Fruit fly (Drosophila melanogaster) whole organism, embryonic: Measurements from ENCODE around the gene Cnep1r2.

Experiments
- Ada2b ChIP-seq: fragments of 200-800 bp; sonication (Bioruptor generic); IDR thresholded peaks from 2 replicates; pipeline ENCODE4 v1.3.6; 2022; ENCODE audit warnings: missing biosample characterization, missing genetic modification characterization
- BtbVII ChIP-seq: fragments of 200-800 bp; sonication (Bioruptor generic); optimal IDR thresholded peaks from 3 replicates; lab custom pipeline; 2017; ENCODE audit warnings: missing biosample characterization, mild to moderate bottlenecking, missing genetic modification characterization
- C15 ChIP-seq: fragments of 200-800 bp; sonication (Bioruptor generic); IDR thresholded peaks from 3 replicates; pipeline ENCODE4 v1.3.6; 2022; ENCODE audit warnings: missing biosample characterization, missing genetic modification characterization
- CG10274 ChIP-seq: fragments of 200-800 bp; sonication (Bioruptor generic); optimal IDR thresholded peaks from 3 replicates; lab custom pipeline; 2017; ENCODE audit warnings: missing biosample characterization, mild to moderate bottlenecking, missing genetic modification characterization
- CG11560 ChIP-seq: fragments of 200-800 bp; sonication (Bioruptor generic); IDR thresholded peaks from 3 replicates; pipeline ENCODE4 v1.3.6; 2022; ENCODE audit warnings: missing biosample characterization, missing genetic modification characterization
- CG12744 ChIP-seq: fragments of 200-800 bp; sonication (Bioruptor generic); optimal IDR thresholded peaks from 2 replicates; lab custom pipeline; 2016; ENCODE audit warnings: missing biosample characterization, missing genetic modification characterization
- CG13287 ChIP-seq: fragments of 200-800 bp; sonication (Bioruptor generic); IDR thresholded peaks from 2 replicates; pipeline ENCODE4 v1.3.6; 2022; ENCODE audit warnings: missing biosample characterization, missing genetic modification characterization; ENCODE audit not compliant: partially characterized antibody
- CG14441 ChIP-seq: fragments of 200-800 bp; sonication (Bioruptor generic); IDR thresholded peaks from 2 replicates; pipeline ENCODE4 v1.3.6; 2022; ENCODE audit warnings: missing biosample characterization, missing genetic modification characterization
- CG18476 ChIP-seq: fragments of 200-800 bp; sonication (Bioruptor generic); optimal IDR thresholded peaks from 2 replicates; lab custom pipeline; 2016; ENCODE audit warnings: missing biosample characterization, mild to moderate bottlenecking, missing genetic modification characterization
- CG3281 ChIP-seq: fragments of 200-800 bp; sonication (Bioruptor generic); optimal IDR thresholded peaks from 3 replicates; lab custom pipeline; 2017; ENCODE audit warnings: missing biosample characterization, mild to moderate bottlenecking, missing genetic modification characterization
- CG3407 ChIP-seq: fragments of 200-800 bp; sonication (Bioruptor generic); optimal IDR thresholded peaks from 2 replicates; lab custom pipeline; 2018; ENCODE audit warnings: missing biosample characterization, mild to moderate bottlenecking, missing genetic modification characterization
- CG34422 ChIP-seq: fragments of 200-800 bp; sonication (Bioruptor generic); IDR thresholded peaks from 3 replicates; pipeline ENCODE4 v1.3.6; 2022; ENCODE audit warnings: missing biosample characterization, missing genetic modification characterization
- CG4730 ChIP-seq: fragments of 200-800 bp; sonication (Bioruptor generic); IDR thresholded peaks from 2 replicates; pipeline ENCODE4 v1.3.6; 2022; ENCODE audit warnings: missing biosample characterization, missing genetic modification characterization
- CG6272 ChIP-seq: fragments of 200-800 bp; sonication (Bioruptor generic); IDR thresholded peaks from 2 replicates; pipeline ENCODE4 v1.3.6; 2022; ENCODE audit warnings: missing biosample characterization, missing genetic modification characterization
- CG6689 ChIP-seq: fragments of 200-800 bp; sonication (Bioruptor generic); IDR thresholded peaks from 2 replicates; pipeline ENCODE4 v1.3.6; 2022; ENCODE audit warnings: missing biosample characterization, missing genetic modification characterization
- CG6791 ChIP-seq: fragments of 200-800 bp; sonication (Bioruptor generic); IDR thresholded peaks from 3 replicates; pipeline ENCODE4 v1.3.6; 2022; ENCODE audit warnings: missing biosample characterization, missing genetic modification characterization; ENCODE audit not compliant: partially characterized antibody
- CG8290 ChIP-seq, 3 experiments: fragments of 200-800 bp; sonication (Bioruptor generic); optimal IDR thresholded peaks; 2 replicates each; lab custom pipeline; 2016 to 2019; ENCODE audit warnings: missing biosample characterization in 3 of 3, missing genetic modification characterization in 3 of 3, mild to moderate bottlenecking in 2 of 3, moderate library complexity in 1 of 3
- CG8359 ChIP-seq: fragments of 200-800 bp; sonication (Bioruptor generic); optimal IDR thresholded peaks from 2 replicates; lab custom pipeline; 2017; ENCODE audit warnings: missing biosample characterization, mild to moderate bottlenecking, missing genetic modification characterization, borderline replicate concordance
- CG9932 ChIP-seq: fragments of 200-800 bp; sonication (Bioruptor generic); IDR thresholded peaks from 2 replicates; pipeline ENCODE4 v1.3.6; 2022; ENCODE audit warnings: missing biosample characterization, missing genetic modification characterization
- Camta ChIP-seq: fragments of 200-800 bp; sonication (Bioruptor generic); optimal IDR thresholded peaks from 2 replicates; lab custom pipeline; 2016; ENCODE audit warnings: missing biosample characterization, missing genetic modification characterization
- CrebB ChIP-seq: fragments of 200-800 bp; sonication (Bioruptor generic); optimal IDR thresholded peaks from 3 replicates; lab custom pipeline; 2018; ENCODE audit warnings: missing biosample characterization, mild to moderate bottlenecking, missing genetic modification characterization
- Dp ChIP-seq: fragments of 200-800 bp; sonication (Bioruptor generic); optimal IDR thresholded peaks from 2 replicates; lab custom pipeline; 2018; ENCODE audit warnings: missing biosample characterization, mild to moderate bottlenecking, missing genetic modification characterization, moderate library complexity
- Eip74EF ChIP-seq, 2 experiments: fragments of 200-800 bp in 1 of 2; fragments of >200 bp in 1 of 2; sonication (Bioruptor generic) in 1 of 2; optimal IDR thresholded peaks; 2 replicates each; lab custom pipeline; 2017 to 2019; ENCODE audit warnings: missing biosample characterization in 2 of 2, missing genetic modification characterization in 2 of 2, mild to moderate bottlenecking in 1 of 2, moderate library complexity in 1 of 2
- Fer2 ChIP-seq: fragments of 200-800 bp; sonication (Bioruptor generic); optimal IDR thresholded peaks from 2 replicates; lab custom pipeline; 2018; ENCODE audit warnings: missing biosample characterization, mild to moderate bottlenecking, missing genetic modification characterization, moderate library complexity
- H15 ChIP-seq: fragments of 200-800 bp; sonication (Bioruptor generic); IDR thresholded peaks from 3 replicates; pipeline ENCODE4 v1.3.6; 2022; ENCODE audit warnings: missing biosample characterization, missing genetic modification characterization
- Hmx ChIP-seq: fragments of 200-800 bp; sonication (Bioruptor generic); optimal IDR thresholded peaks from 2 replicates; lab custom pipeline; 2016; ENCODE audit warnings: missing biosample characterization, missing genetic modification characterization
- Mes4 ChIP-seq: fragments of 200-800 bp; sonication (Bioruptor generic); optimal IDR thresholded peaks from 2 replicates; lab custom pipeline; 2016; ENCODE audit warnings: missing biosample characterization, missing genetic modification characterization
- Ptx1 ChIP-seq: fragments of 200-800 bp; sonication (Bioruptor generic); IDR thresholded peaks from 2 replicates; pipeline ENCODE4 v1.3.6; 2022; ENCODE audit warnings: missing biosample characterization, missing genetic modification characterization
- Rx ChIP-seq: fragments of 200-800 bp; sonication (Bioruptor generic); IDR thresholded peaks from 2 replicates; pipeline ENCODE4 v1.3.6; 2022; ENCODE audit warnings: missing biosample characterization, missing genetic modification characterization
- TFAM ChIP-seq: fragments of 200-800 bp; sonication (Bioruptor generic); optimal IDR thresholded peaks from 2 replicates; lab custom pipeline; 2017; ENCODE audit warnings: missing biosample characterization, missing genetic modification characterization, inconsistent platforms
- bigmax ChIP-seq: fragments of 200-800 bp; sonication (Bioruptor generic); optimal IDR thresholded peaks from 2 replicates; lab custom pipeline; 2018; ENCODE audit warnings: missing biosample characterization, mild to moderate bottlenecking, missing genetic modification characterization
- bowl ChIP-seq: fragments of 200-800 bp; sonication (Bioruptor generic); IDR thresholded peaks from 2 replicates; pipeline ENCODE4 v1.3.6; 2022; ENCODE audit warnings: missing biosample characterization, missing genetic modification characterization
- cas ChIP-seq: fragments of 200-800 bp; sonication (Bioruptor generic); IDR thresholded peaks from 2 replicates; pipeline ENCODE4 v1.3.6; 2022; ENCODE audit warnings: missing biosample characterization, missing genetic modification characterization
- cg ChIP-seq: fragments of 200-800 bp; sonication (Bioruptor generic); optimal IDR thresholded peaks from 3 replicates; lab custom pipeline; 2019; ENCODE audit warnings: missing biosample characterization, mild to moderate bottlenecking, missing genetic modification characterization, moderate library complexity
- cwo ChIP-seq: fragments of 200-800 bp; sonication (Bioruptor generic); optimal IDR thresholded peaks from 3 replicates; lab custom pipeline; 2017; ENCODE audit warnings: missing biosample characterization, missing genetic modification characterization, mild to moderate bottlenecking, moderate library complexity, missing genetic modification reagents
- ewg ChIP-seq: fragments of 200-800 bp; sonication (Bioruptor generic); optimal IDR thresholded peaks from 3 replicates; lab custom pipeline; 2017; ENCODE audit warnings: mild to moderate bottlenecking, missing biosample characterization, missing genetic modification reagents, missing genetic modification characterization
- fd3F ChIP-seq: fragments of 200-800 bp; sonication (Bioruptor generic); optimal IDR thresholded peaks from 2 replicates; lab custom pipeline; 2018; ENCODE audit warnings: missing biosample characterization, mild to moderate bottlenecking, missing genetic modification characterization, moderate library complexity
- gcm ChIP-seq: fragments of 200-800 bp; sonication (Bioruptor generic); optimal IDR thresholded peaks from 2 replicates; lab custom pipeline; 2019; ENCODE audit warnings: missing biosample characterization, mild to moderate bottlenecking, missing genetic modification characterization, moderate library complexity
- gfzf ChIP-seq: fragments of 200-800 bp; sonication (Bioruptor generic); optimal IDR thresholded peaks from 2 replicates; lab custom pipeline; 2016; ENCODE audit warnings: missing biosample characterization, mild to moderate bottlenecking, missing genetic modification characterization, moderate library complexity
- ind ChIP-seq: fragments of 200-800 bp; sonication (Bioruptor generic); optimal IDR thresholded peaks from 3 replicates; lab custom pipeline; 2016; ENCODE audit warnings: missing biosample characterization, missing genetic modification characterization
- kni ChIP-seq: fragments of 200-800 bp; sonication (Bioruptor generic); optimal IDR thresholded peaks from 3 replicates; lab custom pipeline; 2017; ENCODE audit warnings: mild to moderate bottlenecking, missing biosample characterization, missing genetic modification reagents, missing genetic modification characterization
- org-1 ChIP-seq: fragments of 200-800 bp; sonication (Bioruptor generic); optimal IDR thresholded peaks from 2 replicates; lab custom pipeline; 2017; ENCODE audit warnings: missing biosample characterization, missing genetic modification characterization
- psq ChIP-seq: fragments of 200-800 bp; sonication (Bioruptor generic); optimal IDR thresholded peaks from 2 replicates; lab custom pipeline; 2017; ENCODE audit warnings: missing biosample characterization, missing genetic modification characterization
- repo ChIP-seq: fragments of 200-800 bp; sonication (Bioruptor generic); optimal IDR thresholded peaks from 2 replicates; lab custom pipeline; 2016; ENCODE audit warnings: missing biosample characterization, missing genetic modification characterization
- rib ChIP-seq: fragments of 200-800 bp; sonication (Bioruptor generic); IDR thresholded peaks from 2 replicates; pipeline ENCODE4 v1.3.6; 2022; ENCODE audit warnings: missing biosample characterization, missing genetic modification characterization
- schlank ChIP-seq: fragments of 200-800 bp; sonication (Bioruptor generic); optimal IDR thresholded peaks from 2 replicates; lab custom pipeline; 2018; ENCODE audit warnings: missing biosample characterization, mild to moderate bottlenecking, missing genetic modification characterization
- slbo ChIP-seq: fragments of 200-800 bp; sonication (Bioruptor generic); IDR thresholded peaks from 2 replicates; pipeline ENCODE4 v1.3.6; 2022; ENCODE audit warnings: missing biosample characterization, missing genetic modification characterization
- sna ChIP-seq: fragments of 200-800 bp; sonication (Bioruptor generic); IDR thresholded peaks from 2 replicates; pipeline ENCODE4 v1.3.6; 2022; ENCODE audit warnings: missing biosample characterization, missing genetic modification characterization; ENCODE audit not compliant: partially characterized antibody
- toy ChIP-seq: fragments of 200-800 bp; sonication (Bioruptor generic); IDR thresholded peaks from 2 replicates; pipeline ENCODE4 v1.3.6; 2022; ENCODE audit warnings: missing biosample characterization, missing genetic modification characterization

Gene Cnep1r2

DNA sequence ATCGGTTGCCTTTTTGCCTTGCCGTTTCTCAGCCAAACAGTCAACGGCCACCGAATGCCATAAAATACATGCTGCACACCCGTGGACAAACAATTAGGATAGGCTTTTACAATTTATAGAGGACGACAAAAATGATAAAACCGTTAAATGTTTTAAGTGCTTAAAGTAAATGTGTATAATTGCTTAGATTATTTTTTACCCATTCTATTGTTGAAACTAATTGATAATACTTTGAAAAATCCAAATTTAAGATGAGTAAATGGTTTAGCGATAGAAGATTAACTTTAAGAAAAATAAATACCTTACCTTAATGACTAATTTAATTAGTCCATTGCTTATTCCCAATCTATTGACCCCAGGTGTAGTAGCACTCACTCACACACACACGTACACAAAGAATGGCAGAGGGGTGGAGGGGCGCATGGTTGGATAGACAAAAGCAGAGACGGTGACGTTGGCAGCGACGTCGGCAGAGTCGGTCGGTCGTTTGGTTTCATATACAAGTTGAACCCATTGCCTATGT lies 40.7 kb downstream of the Cnep1r2 start (continued):
- TF ChIP-seq gcm (GFP tag; lab: Kevin White, UChicago) (peak; percentile 98), gfzf (no peak), Ptx1 (GFP tag; lab: Robert Waterston, UW) (peak; percentile 95), CG6689 (GFP tag; lab: Robert Waterston, UW) (peak; percentile 96), TFAM (GFP tag; lab: Kevin White, UChicago) (peak; percentile 65), CG34422 (peak; percentile 94), CG9932 (GFP tag; lab: Robert Waterston, UW) (peak; percentile 87), CG8359 (GFP tag; lab: Kevin White, UChicago) (peak; percentile 81), CG6791 (GFP tag; lab: Robert Waterston, UW) (no peak), sna (GFP tag; lab: Robert Waterston, UW) (no peak), CrebB (tag; lab: Kevin White, UChicago) (peak; percentile 90), toy (GFP tag; lab: Robert Waterston, UW) (peak; percentile 88), Camta (GFP tag; lab: Kevin White, UChicago) (peak; percentile 87), cg (GFP tag; lab: Kevin White, UChicago) (peak; percentile 90), CG4730 (GFP tag; lab: Robert Waterston, UW) (peak; percentile 90), repo (GFP tag; lab: Kevin White, UChicago) (peak; percentile 81), org-1 (GFP tag; lab: Kevin White, UChicago) (peak; percentile 98), H15 (GFP tag; lab: Robert Waterston, UW) (peak; percentile 81), Rx (GFP tag; lab: Robert Waterston, UW) (peak; percentile 48; the same call in 1 of the 2 replicates), Ada2b (GFP tag; lab: Robert Waterston, UW) (peak; percentile 90), C15 (peak; percentile 74; the same call in 2 of the 3 replicates), psq (GFP tag; lab: Kevin White, UChicago) (peak; percentile 63), schlank (peak; percentile 86), CG6272 (peak; percentile 76), Dp (peak; percentile 1), BtbVII (peak; percentile 95), CG13287 (GFP tag; lab: Robert Waterston, UW) (no peak), bigmax (peak; percentile 57), Eip74EF (GFP tag; optimal IDR thresholded peaks at IDR 0.05; lab: Kevin White, UChicago) (peak in 1 of 2 experiments; percentile 97), slbo (GFP tag; lab: Robert Waterston, UW) (peak; percentile 93), kni (GFP tag; lab: Kevin White, UChicago) (peak; percentile 85), CG12744 (GFP tag; lab: Kevin White, UChicago) (peak; percentile 78), cas (GFP tag; lab: Robert Waterston, UW) (peak; percentile 84), Mes4 (peak; percentile 88), Hmx (peak; percentile 83), CG10274 (GFP tag; lab: Kevin White, UChicago) (peak; percentile 84), bowl (GFP tag; lab: Robert Waterston, UW) (peak; percentile 85), CG14441 (GFP tag; lab: Robert Waterston, UW) (peak; percentile 88), ewg (GFP tag; lab: Kevin White, UChicago) (peak; percentile 85), fd3F (GFP tag; lab: Kevin White, UChicago) (peak; percentile 86), cwo (GFP tag; lab: Kevin White, UChicago) (peak; percentile 94), Fer2 (tag; lab: Kevin White, UChicago) (peak; percentile 88), CG3407 (peak; percentile 94), CG11560 (tag; lab: Robert Waterston, UW) (peak; percentile 80), CG3281 (GFP tag; lab: Kevin White, UChicago) (peak; percentile 94), CG18476 (GFP tag; lab: Kevin White, UChicago) (peak; percentile 95), rib (GFP tag; lab: Robert Waterston, UW) (peak; percentile 85), ind (peak; percentile 86), CG8290 (GFP tag; optimal IDR thresholded peaks at IDR 0.05; lab: Kevin White, UChicago) (peak; percentile 79), CG8290 (tag; optimal IDR thresholded peaks at IDR 0.05; lab: Kevin White, UChicago) (peak; percentile 65 to 82)
